Fruit fly (Drosophila melanogaster): ENCODE results near the gene Det.

Det gene

dm6 chr3R:17118917-17119378, 30.5 kb upstream of the Det start:
- TF ChIP-seq EcR (GFP tag; optimal IDR thresholded peaks at IDR 0.05) (peak; percentile 16), CG8301 (tag; optimal IDR thresholded peaks at IDR 0.05) (no peak), CG10348 (GFP tag; IDR thresholded peaks at IDR 0.05) (no peak), CG8159 (tag; optimal IDR thresholded peaks at IDR 0.05) (no peak), rn (GFP tag; IDR thresholded peaks at IDR 0.05) (no peak), Snoo (tag; optimal IDR thresholded peaks at IDR 0.05) (no peak), Pif1A (GFP tag; optimal IDR thresholded peaks at IDR 0.05) (peak; percentile 43), Pif1B (GFP tag; optimal IDR thresholded peaks at IDR 0.05) (peak; percentile 20), CG12605 (GFP tag; IDR thresholded peaks at IDR 0.05) (peak; percentile 63), CG34367 (tag; optimal IDR thresholded peaks at IDR 0.05) (no peak), CG15710 (tag; optimal IDR thresholded peaks at IDR 0.05) (no peak), CG4496 (GFP tag; IDR thresholded peaks at IDR 0.05) (peak; percentile 47; the same call in 1 of the 3 replicates), CG13204 (GFP tag; optimal IDR thresholded peaks at IDR 0.05) (no peak)

- TF ChIP-seq Pif1B (GFP tag; optimal IDR thresholded peaks at IDR 0.05): no peak
- TF ChIP-seq CG4496 (GFP tag; IDR thresholded peaks at IDR 0.05): no peak
- no peak for TF ChIP-seq EcR (GFP tag; optimal IDR thresholded peaks at IDR 0.05)
Measured at dm6 chr3R:17120165-17120564, 29.3 kb upstream of the Det start, which contains the start of gene CG34278. Gene CG34278, plus strand, starts transcription at chr3R:17120465.

- no peak for TF ChIP-seq gl (tag; optimal IDR thresholded peaks at IDR 0.05)
- TF ChIP-seq CG10348 (GFP tag; IDR thresholded peaks at IDR 0.05): no peak
- TF ChIP-seq rn (GFP tag; IDR thresholded peaks at IDR 0.05): no peak
- no peak for TF ChIP-seq EcR (GFP tag; optimal IDR thresholded peaks at IDR 0.05)
- no peak for TF ChIP-seq Pif1B (GFP tag; optimal IDR thresholded peaks at IDR 0.05)
- TF ChIP-seq Snoo (tag; optimal IDR thresholded peaks at IDR 0.05): no peak
- TF ChIP-seq CG15710 (tag; optimal IDR thresholded peaks at IDR 0.05): no peak
- no peak for TF ChIP-seq Ets98B (GFP tag; IDR thresholded peaks at IDR 0.05)
- no peak for TF ChIP-seq CG32121 (GFP tag; IDR thresholded peaks at IDR 0.05)
- no peak for TF ChIP-seq CG8301 (tag; optimal IDR thresholded peaks at IDR 0.05)
- no peak for TF ChIP-seq CG12605 (GFP tag; IDR thresholded peaks at IDR 0.05)
- TF ChIP-seq fd96Ca (GFP tag; IDR thresholded peaks at IDR 0.05): no peak
- no peak for TF ChIP-seq CG34367 (tag; optimal IDR thresholded peaks at IDR 0.05)
- TF ChIP-seq CG9948 (tag; optimal IDR thresholded peaks at IDR 0.05): no peak
Measured at dm6 chr3R:17121277-17121676, 28.2 kb upstream of the Det start, which contains the start of gene CG42779. Gene CG42779, plus strand, starts transcription at chr3R:17121577.

- no peak for TF ChIP-seq gl (tag; optimal IDR thresholded peaks at IDR 0.05)
- no peak for TF ChIP-seq rn (GFP tag; IDR thresholded peaks at IDR 0.05)
- 0 out of 3 replicates have a peak, but pooled peaks have one; percentile 7 for TF ChIP-seq fd96Ca (GFP tag; IDR thresholded peaks at IDR 0.05)
- no peak for TF ChIP-seq CG4496 (GFP tag; IDR thresholded peaks at IDR 0.05)
- no peak for TF ChIP-seq CG12605 (GFP tag; IDR thresholded peaks at IDR 0.05)
- peak; percentile 36 for TF ChIP-seq CG14655 (GFP tag; optimal IDR thresholded peaks at IDR 0.05)
Measured at dm6 chr3R:17122796-17123504, 26.5 kb upstream of the Det start.

dm6 chr3R:17124177-17124576, 25.3 kb upstream of the Det start, which contains the start of gene CG45079:
Gene CG45079, plus strand, starts transcription at chr3R:17124477.
- TF ChIP-seq CG15710 (tag; optimal IDR thresholded peaks at IDR 0.05): no peak
- TF ChIP-seq fd96Ca (GFP tag; IDR thresholded peaks at IDR 0.05): no peak
- no peak for TF ChIP-seq CG32121 (GFP tag; IDR thresholded peaks at IDR 0.05)
- no peak for TF ChIP-seq CG13204 (GFP tag; optimal IDR thresholded peaks at IDR 0.05)
- TF ChIP-seq CG8301 (tag; optimal IDR thresholded peaks at IDR 0.05): no peak
- TF ChIP-seq gl (tag; optimal IDR thresholded peaks at IDR 0.05): no peak
- no peak for TF ChIP-seq CG34367 (tag; optimal IDR thresholded peaks at IDR 0.05)
- TF ChIP-seq D1 (tag; optimal IDR thresholded peaks at IDR 0.05): no peak
- no peak for TF ChIP-seq CG14655 (GFP tag; optimal IDR thresholded peaks at IDR 0.05)
- no peak for TF ChIP-seq CG4496 (GFP tag; IDR thresholded peaks at IDR 0.05)
- no peak for TF ChIP-seq rn (GFP tag; IDR thresholded peaks at IDR 0.05)
- TF ChIP-seq CG17806 (tag; optimal IDR thresholded peaks at IDR 0.05): no peak
- TF ChIP-seq CG9948 (tag; optimal IDR thresholded peaks at IDR 0.05): no peak
- TF ChIP-seq EcR (GFP tag; optimal IDR thresholded peaks at IDR 0.05): no peak
- TF ChIP-seq CG8159 (tag; optimal IDR thresholded peaks at IDR 0.05): no peak
- TF ChIP-seq CG12605 (GFP tag; IDR thresholded peaks at IDR 0.05): no peak
- TF ChIP-seq CG10348 (GFP tag; IDR thresholded peaks at IDR 0.05): no peak
- TF ChIP-seq Ets98B (GFP tag; IDR thresholded peaks at IDR 0.05): no peak
- no peak for TF ChIP-seq Snoo (tag; optimal IDR thresholded peaks at IDR 0.05)
- no peak for TF ChIP-seq Pif1B (GFP tag; optimal IDR thresholded peaks at IDR 0.05)

- TF ChIP-seq rn (GFP tag; IDR thresholded peaks at IDR 0.05): no peak
- no peak for TF ChIP-seq Pif1A (GFP tag; optimal IDR thresholded peaks at IDR 0.05)
- TF ChIP-seq CG9948 (tag; optimal IDR thresholded peaks at IDR 0.05): no peak
- no peak for TF ChIP-seq CG14655 (GFP tag; optimal IDR thresholded peaks at IDR 0.05)
- TF ChIP-seq CG32121 (GFP tag; IDR thresholded peaks at IDR 0.05): no peak
- TF ChIP-seq Pif1B (GFP tag; optimal IDR thresholded peaks at IDR 0.05): no peak
- TF ChIP-seq CG4496 (GFP tag; IDR thresholded peaks at IDR 0.05): no peak
- TF ChIP-seq CG8301 (tag; optimal IDR thresholded peaks at IDR 0.05): no peak
- TF ChIP-seq Snoo (tag; optimal IDR thresholded peaks at IDR 0.05): no peak
- no peak for TF ChIP-seq CG12605 (GFP tag; IDR thresholded peaks at IDR 0.05)
- no peak for TF ChIP-seq CG10348 (GFP tag; IDR thresholded peaks at IDR 0.05)
- TF ChIP-seq D1 (tag; optimal IDR thresholded peaks at IDR 0.05): no peak
- no peak for TF ChIP-seq EcR (GFP tag; optimal IDR thresholded peaks at IDR 0.05)
- no peak for TF ChIP-seq CG34367 (tag; optimal IDR thresholded peaks at IDR 0.05)
- no peak for TF ChIP-seq CG8159 (tag; optimal IDR thresholded peaks at IDR 0.05)
Measured at dm6 chr3R:17125339-17126044, 24.0 kb upstream of the Det start, which contains the start of gene cher. Gene cher, minus strand, starts transcription at chr3R:17125389.

Measured in whole organism, pupa.